Worm (Caenorhabditis elegans): Measurements from ENCODE around the gene nspe-1.

The nspe-1 gene

ce11 chrII:12620764-12621163, at the start of gene nspe-1:
Gene nspe-1 (minus strand): TSS chrII:12620864.
- TF ChIP-seq crh-2 (tag; optimal IDR thresholded peaks at IDR 0.05) (no peak), egl-27 (tag; optimal IDR thresholded peaks at IDR 0.05) (no peak)

- no peak for TF ChIP-seq nhr-6 (tag; optimal IDR thresholded peaks at IDR 0.05)
Observed at ce11 chrII:12669882-12670281, 49.2 kb upstream of the nspe-1 start.

ce11 chrII:12669342-12669741, 48.7 kb upstream of the nspe-1 start:
- TF ChIP-seq R02D3.7 (tag; optimal IDR thresholded peaks at IDR 0.05), result no peak
- no peak for TF ChIP-seq sma-9 (GFP tag; optimal IDR thresholded peaks at IDR 0.05)
- TF ChIP-seq sma-9 (tag; optimal IDR thresholded peaks at IDR 0.05), result no peak
- no peak for TF ChIP-seq nhr-25 (tag; optimal IDR thresholded peaks at IDR 0.05)
- TF ChIP-seq nhr-11 (tag; optimal IDR thresholded peaks at IDR 0.05), result no peak
- TF ChIP-seq blmp-1 (tag; optimal IDR thresholded peaks at IDR 0.05; ENCODE audit: insufficient read depth), result no peak
- TF ChIP-seq elt-1 (tag; optimal IDR thresholded peaks at IDR 0.05), result no peak
- TF ChIP-seq ztf-4 (tag; optimal IDR thresholded peaks at IDR 0.05), result no peak
- no peak for TF ChIP-seq nhr-6 (tag; optimal IDR thresholded peaks at IDR 0.05)
- TF ChIP-seq Y55F3AM.14 (GFP tag; optimal IDR thresholded peaks at IDR 0.05), result no peak
- no peak for TF ChIP-seq sem-4 (tag; optimal IDR thresholded peaks at IDR 0.05)
- TF ChIP-seq mbf-1 (tag; optimal IDR thresholded peaks at IDR 0.05), result no peak
- no peak for TF ChIP-seq lin-13 (GFP tag; optimal IDR thresholded peaks at IDR 0.05)
- TF ChIP-seq ZK546.5 (tag; optimal IDR thresholded peaks at IDR 0.05), result no peak
- TF ChIP-seq nhr-23 (tag; optimal IDR thresholded peaks at IDR 0.05), result no peak
- no peak for TF ChIP-seq ztf-11 (tag; optimal IDR thresholded peaks at IDR 0.05)
- TF ChIP-seq gmeb-1 (tag; optimal IDR thresholded peaks at IDR 0.05), result no peak
- no peak for TF ChIP-seq unc-62 (GFP tag; optimal IDR thresholded peaks at IDR 0.05)
- no peak for TF ChIP-seq lin-39 (tag; optimal IDR thresholded peaks at IDR 0.05)
- TF ChIP-seq ztf-1 (GFP tag; conservative IDR thresholded peaks at IDR 0.05), result no peak

- no peak for TF ChIP-seq nhr-12 (tag; optimal IDR thresholded peaks at IDR 0.05)
- no peak for TF ChIP-seq zag-1 (tag; optimal IDR thresholded peaks at IDR 0.05)
- TF ChIP-seq blmp-1 (tag; optimal IDR thresholded peaks at IDR 0.05; ENCODE audit: insufficient read depth), result no peak
- no peak for TF ChIP-seq mbf-1 (tag; optimal IDR thresholded peaks at IDR 0.05)
- TF ChIP-seq lin-11 (tag; optimal IDR thresholded peaks at IDR 0.05), result no peak
- no peak for TF ChIP-seq mdl-1 (tag; optimal IDR thresholded peaks at IDR 0.05)
- TF ChIP-seq elt-3 (tag; optimal IDR thresholded peaks at IDR 0.05), result no peak
- no peak for TF ChIP-seq nhr-11 (tag; optimal IDR thresholded peaks at IDR 0.05)
- TF ChIP-seq skn-1 (tag; optimal IDR thresholded peaks at IDR 0.05), result no peak
- TF ChIP-seq alr-1 (tag; optimal IDR thresholded peaks at IDR 0.05), result no peak
- no peak for TF ChIP-seq snpc-4 (tag; optimal IDR thresholded peaks at IDR 0.05)
- TF ChIP-seq sma-3 (GFP tag; optimal IDR thresholded peaks at IDR 0.05), result no peak
- no peak for TF ChIP-seq ztf-4 (tag; optimal IDR thresholded peaks at IDR 0.05)
- no peak for TF ChIP-seq elt-1 (tag; optimal IDR thresholded peaks at IDR 0.05)
- TF ChIP-seq egl-27 (tag; optimal IDR thresholded peaks at IDR 0.05), result no peak
- TF ChIP-seq ztf-11 (tag; optimal IDR thresholded peaks at IDR 0.05), result no peak
- no peak for TF ChIP-seq nhr-25 (tag; optimal IDR thresholded peaks at IDR 0.05)
- TF ChIP-seq nhr-77 (tag; optimal IDR thresholded peaks at IDR 0.05), result no peak
Observed at ce11 chrII:12668874-12669273, 48.2 kb upstream of the nspe-1 start.

ce11 chrII:12668148-12668547, 47.5 kb upstream of the nspe-1 start:
- TF ChIP-seq lsy-2 (tag; optimal IDR thresholded peaks at IDR 0.05) (no peak), nhr-77 (tag; optimal IDR thresholded peaks at IDR 0.05) (no peak), ama-1 (optimal IDR thresholded peaks at IDR 0.05) (no peak)

ce11 chrII:12666042-12666441, 45.4 kb upstream of the nspe-1 start:
- TF ChIP-seq nhr-12 (tag; optimal IDR thresholded peaks at IDR 0.05) (no peak), nhr-21 (tag; optimal IDR thresholded peaks at IDR 0.05) (no peak), R02D3.7 (tag; optimal IDR thresholded peaks at IDR 0.05) (no peak), blmp-1 (tag; optimal IDR thresholded peaks at IDR 0.05; ENCODE audit: insufficient read depth) (no peak), C34F6.9 (tag; optimal IDR thresholded peaks at IDR 0.05) (no peak), mab-5 (tag; optimal IDR thresholded peaks at IDR 0.05) (no peak), nhr-11 (tag; optimal IDR thresholded peaks at IDR 0.05) (no peak), unc-55 (GFP tag; optimal IDR thresholded peaks at IDR 0.05) (no peak), nhr-6 (tag; optimal IDR thresholded peaks at IDR 0.05) (no peak)

Measured in whole organism, L2 larva.